Worm (Caenorhabditis elegans) whole organism, midembryonic: ENCODE results near the gene K09F6.15.

Source experiments
- T22C8.4 ChIP-seq: fragments of 200-800 bp; sonication (Bioruptor generic); IDR thresholded peaks from 2 replicates; pipeline ENCODE4 v1.3.6; 2022; ENCODE audit warnings: missing genetic modification characterization, missing compliant biosample characterization
- flt-1 ChIP-seq: fragments of 200-800 bp; sonication (Bioruptor generic); IDR thresholded peaks from 2 replicates; pipeline ENCODE4 v1.3.6; 2022; ENCODE audit warnings: missing genetic modification characterization, missing compliant biosample characterization
- ref-1 ChIP-seq: fragments of 200-800 bp; sonication (Bioruptor generic); conservative IDR thresholded peaks from 2 replicates; pipeline ENCODE4 v1.3.6; 2022; ENCODE audit warnings: missing genetic modification reagents, missing genetic modification characterization, missing compliant biosample characterization
- tab-1 ChIP-seq: fragments of 200-800 bp; sonication (Bioruptor generic); IDR thresholded peaks from 2 replicates; pipeline ENCODE4 v1.3.6; 2022; ENCODE audit warnings: missing genetic modification characterization, missing compliant biosample characterization

DNA sequence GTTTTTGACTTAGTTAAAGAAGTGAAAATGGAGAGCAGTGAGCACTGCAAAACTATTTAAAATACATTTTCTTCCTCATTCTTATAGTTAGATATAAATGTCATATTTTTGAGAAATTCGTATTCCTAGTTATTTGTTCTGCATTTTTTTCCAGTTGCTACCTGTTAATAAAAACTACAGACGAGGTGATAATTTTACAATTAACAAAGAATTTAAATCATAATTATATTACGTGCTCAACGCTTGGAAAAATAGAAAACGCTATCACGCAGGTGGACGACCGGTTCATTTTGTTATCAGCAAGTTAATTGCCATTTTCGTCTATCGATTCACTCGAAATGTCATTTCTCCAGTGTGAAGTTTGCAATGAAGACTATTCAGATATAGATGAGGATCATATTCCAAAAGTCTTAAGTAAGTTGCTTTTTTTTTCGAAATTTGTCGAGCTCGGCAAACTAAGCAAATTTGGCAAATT lies 40.6 kb upstream of the K09F6.15 start, which contains the start of the genes ZK1240.5 and ZK1240.9:
- no peak for TF ChIP-seq T22C8.4 (GFP tag; lab: Robert Waterston, UW)
- no peak for TF ChIP-seq tab-1
- TF ChIP-seq ref-1 (GFP tag; lab: Robert Waterston, UW): no peak
- TF ChIP-seq flt-1 (GFP tag; lab: Robert Waterston, UW): no peak
